Fruit fly (Drosophila melanogaster): Measurements from ENCODE around the gene scu.

DNA sequence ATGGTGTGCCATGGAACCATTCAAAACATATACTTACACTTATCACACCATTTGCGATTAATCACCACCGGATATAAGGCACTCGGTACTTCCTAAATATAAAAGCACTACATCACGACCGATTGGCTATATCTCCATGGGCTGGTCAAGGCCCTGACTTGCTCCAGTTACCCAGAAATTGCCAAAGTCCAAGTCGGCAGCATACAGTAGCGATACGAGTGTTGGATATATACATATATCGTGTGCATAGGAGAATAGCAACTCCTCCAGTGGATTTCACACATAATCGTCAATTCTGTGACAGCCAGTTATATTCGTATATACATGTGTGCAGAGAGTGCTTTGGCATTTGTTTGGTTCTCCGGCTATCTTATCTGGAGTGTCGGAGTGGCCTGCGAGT lies 3.1 kb downstream of the scu start:
- TF ChIP-seq psq (optimal IDR thresholded peaks at IDR 0.05), result no peak
- no peak for TF ChIP-seq CG8478 (optimal IDR thresholded peaks at IDR 0.05)
- no peak for TF ChIP-seq usp (GFP tag; optimal IDR thresholded peaks at IDR 0.05)
- no peak for TF ChIP-seq Dll (optimal IDR thresholded peaks at IDR 0.05)
- TF ChIP-seq EcR (GFP tag; optimal IDR thresholded peaks at IDR 0.05), result no peak

Data from whole organism.